Worm (Caenorhabditis elegans) whole organism, early embryonic: ENCODE measurements around the gene igcm-4.

Experiments used
- ceh-13 ChIP-seq: fragments of 200-800 bp; sonication (Bioruptor generic); optimal IDR thresholded peaks from 2 replicates; lab custom pipeline; 2018; ENCODE audit warnings: mild to moderate bottlenecking, missing genetic modification characterization, missing compliant biosample characterization
- ets-7 ChIP-seq: sonication (generic microtip); optimal IDR thresholded peaks from 2 replicates; lab custom pipeline; 2016; ENCODE audit warnings: missing genotype, missing genetic modification characterization, missing compliant biosample characterization
- flt-1 ChIP-seq: fragments of 200-800 bp; sonication (Bioruptor generic); IDR thresholded peaks from 2 replicates; pipeline ENCODE4 v1.3.6; 2022; ENCODE audit warnings: missing genetic modification characterization, missing compliant biosample characterization

The igcm-4 gene

DNA sequence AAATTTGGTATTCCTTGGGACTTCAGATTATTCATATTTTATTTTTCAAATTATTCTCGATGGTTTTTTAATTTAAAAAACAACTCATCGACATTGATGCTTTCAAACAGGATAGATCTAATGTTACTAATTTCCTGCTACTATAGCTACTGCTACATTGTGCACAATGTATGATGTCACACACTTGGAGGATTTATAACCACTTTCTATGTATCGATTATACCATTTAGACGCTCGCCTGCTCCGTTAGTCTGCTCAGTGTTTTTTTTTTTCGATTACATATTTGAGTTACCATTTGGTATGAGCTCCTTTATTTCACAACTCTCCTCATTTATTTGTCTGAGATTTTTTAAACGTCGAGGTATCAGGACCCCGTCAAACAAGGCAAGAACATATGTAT, 55.7 kb downstream of the igcm-4 start, which contains the start of gene Y40A1A.2:
Y40A1A.2 (plus strand) TSS at position 301 of the 400 bp plus-strand sequence.
- TF ChIP-seq ceh-13 (GFP tag; lab: Kevin White, UChicago) (no peak), flt-1 (no peak)

DNA sequence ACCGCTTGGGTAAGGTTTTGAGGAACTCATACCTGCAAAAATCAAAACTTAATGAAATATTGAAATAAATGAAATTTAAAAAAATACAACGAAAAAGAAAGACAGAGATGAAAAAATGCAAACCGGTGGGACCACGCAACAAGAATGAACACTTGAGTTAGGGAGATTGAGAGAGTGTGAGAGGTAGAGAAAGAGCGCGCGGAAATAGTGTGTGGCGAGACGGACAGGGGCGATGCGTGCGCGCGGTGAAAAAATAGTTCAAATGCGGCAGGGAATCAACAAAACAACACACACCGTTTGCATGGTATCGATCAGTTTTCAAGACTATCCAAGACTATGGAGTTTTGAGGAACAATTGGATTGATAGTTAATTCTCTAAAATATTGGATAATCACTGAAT, 56.6 kb downstream of the igcm-4 start, which contains the start of gene meg-3:
meg-3 (minus strand) TSS at position 32 of the 400 bp plus-strand sequence.
- no peak for TF ChIP-seq ets-7 (tag; lab: Kevin White, UChicago)
